Worm (Caenorhabditis elegans): ENCODE data around the gene rbd-1.

rbd-1 gene

DNA sequence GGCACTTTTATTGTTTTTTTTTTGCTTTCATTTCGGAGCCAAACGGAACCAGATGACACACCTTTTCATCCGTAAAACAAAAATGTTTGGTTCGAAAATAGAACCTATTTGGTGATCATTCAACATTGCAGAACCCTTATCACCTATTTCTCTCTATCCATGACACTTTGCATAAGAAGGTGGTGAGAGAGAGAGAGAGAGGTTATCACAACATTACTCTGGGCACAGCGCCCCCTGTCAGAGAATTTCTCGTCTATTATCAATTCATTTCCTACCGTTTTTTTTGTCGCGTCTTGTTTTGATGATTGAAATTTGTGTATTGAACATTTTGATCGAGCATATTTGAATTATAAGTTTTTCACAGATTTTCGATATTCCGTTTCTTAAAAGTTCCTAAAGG, 24.6 kb upstream of the rbd-1 start:
- TF ChIP-seq ztf-11 (tag; optimal IDR thresholded peaks at IDR 0.05): no peak
- no peak for TF ChIP-seq nhr-67 (tag; optimal IDR thresholded peaks at IDR 0.05)
- TF ChIP-seq nfya-1 (tag; optimal IDR thresholded peaks at IDR 0.05; ENCODE audit: insufficient read depth): no peak
- no peak for TF ChIP-seq egl-27 (tag; optimal IDR thresholded peaks at IDR 0.05)
- TF ChIP-seq elt-2 (tag; optimal IDR thresholded peaks at IDR 0.05): peak; percentile 80
- TF ChIP-seq aly-2 (tag; optimal IDR thresholded peaks at IDR 0.05): no peak

DNA sequence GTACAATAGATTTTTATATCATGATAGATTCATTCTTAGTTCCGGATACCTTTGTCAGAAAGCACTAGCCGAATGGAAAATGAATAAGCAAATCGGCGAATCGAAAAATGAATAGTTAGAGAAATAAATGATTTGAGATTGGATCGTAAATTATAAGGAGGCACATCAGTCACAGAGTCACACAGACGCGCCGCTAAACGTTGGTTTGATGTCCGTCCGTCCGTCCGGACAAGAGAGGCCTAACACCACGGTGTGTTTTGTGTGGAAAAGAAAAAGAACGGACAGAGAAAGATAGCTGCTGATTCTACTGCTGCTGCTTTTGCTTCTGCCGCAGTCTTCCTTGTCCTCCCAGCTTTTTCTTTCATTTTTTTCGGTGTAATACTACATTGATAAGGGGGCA, 23.8 kb upstream of the rbd-1 start:
- TF ChIP-seq aly-2 (tag; optimal IDR thresholded peaks at IDR 0.05) (no peak), lin-39 (tag; optimal IDR thresholded peaks at IDR 0.05) (no peak), ama-1 (optimal IDR thresholded peaks at IDR 0.05) (no peak), nhr-76 (tag; optimal IDR thresholded peaks at IDR 0.05) (no peak), nfya-1 (tag; optimal IDR thresholded peaks at IDR 0.05; ENCODE audit: insufficient read depth) (no peak), nhr-43 (tag; optimal IDR thresholded peaks at IDR 0.05; ENCODE audit: poor library complexity, severe bottlenecking) (no peak), nhr-11 (tag; optimal IDR thresholded peaks at IDR 0.05) (no peak), daf-12 (tag; optimal IDR thresholded peaks at IDR 0.05) (no peak), nhr-77 (tag; optimal IDR thresholded peaks at IDR 0.05) (no peak), fkh-10 (GFP tag; optimal IDR thresholded peaks at IDR 0.05) (no peak), mml-1 (tag; optimal IDR thresholded peaks at IDR 0.05) (no peak), hmg-11 (tag; optimal IDR thresholded peaks at IDR 0.05) (no peak), unc-62 (GFP tag; optimal IDR thresholded peaks at IDR 0.05) (no peak), elt-2 (tag; optimal IDR thresholded peaks at IDR 0.05) (no peak), nhr-28 (tag; optimal IDR thresholded peaks at IDR 0.05) (no peak), ceh-9 (tag; optimal IDR thresholded peaks at IDR 0.05) (no peak), elt-3 (tag; optimal IDR thresholded peaks at IDR 0.05) (no peak)

DNA sequence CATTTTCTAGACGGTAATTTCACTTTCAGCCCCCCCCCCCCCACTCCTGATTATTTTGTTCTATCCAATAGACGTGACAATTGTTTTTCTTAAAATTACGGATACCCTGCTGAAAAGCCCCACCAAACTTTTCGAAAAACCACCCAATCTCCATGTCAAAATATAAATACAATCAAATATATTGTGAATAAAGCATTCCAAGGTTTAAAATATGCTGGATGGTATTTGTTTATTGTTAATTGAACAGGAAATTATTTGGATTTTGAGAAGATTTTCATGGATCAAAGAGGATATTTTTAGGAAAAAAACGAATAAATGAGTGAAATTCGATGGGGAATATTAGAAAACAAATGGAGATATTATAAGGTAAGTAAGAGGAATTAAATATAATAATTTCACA, 21.0 kb upstream of the rbd-1 start, which contains the start of gene C27D8.4:
TSS of gene C27D8.4 (plus strand) at position 301 of the 400 bp plus-strand sequence.
- TF ChIP-seq elt-2 (tag; optimal IDR thresholded peaks at IDR 0.05) (no peak), nhr-11 (tag; optimal IDR thresholded peaks at IDR 0.05) (no peak), nhr-23 (tag; optimal IDR thresholded peaks at IDR 0.05) (no peak), nhr-67 (tag; optimal IDR thresholded peaks at IDR 0.05) (no peak), fkh-10 (GFP tag; optimal IDR thresholded peaks at IDR 0.05) (no peak), elt-1 (tag; optimal IDR thresholded peaks at IDR 0.05) (no peak), nhr-237 (tag; optimal IDR thresholded peaks at IDR 0.05) (no peak), nhr-77 (tag; optimal IDR thresholded peaks at IDR 0.05) (no peak), ceh-82 (tag; optimal IDR thresholded peaks at IDR 0.05) (no peak), unc-39 (tag; optimal IDR thresholded peaks at IDR 0.05) (no peak), snpc-4 (tag; optimal IDR thresholded peaks at IDR 0.05) (no peak), ceh-28 (tag; optimal IDR thresholded peaks at IDR 0.05) (no peak), eor-1 (tag; optimal IDR thresholded peaks at IDR 0.05) (no peak), skn-1 (tag; optimal IDR thresholded peaks at IDR 0.05) (no peak), jun-1 (tag; optimal IDR thresholded peaks at IDR 0.05) (no peak), R02D3.7 (tag; optimal IDR thresholded peaks at IDR 0.05) (no peak), tbx-2 (tag; optimal IDR thresholded peaks at IDR 0.05) (no peak), pqm-1 (tag; optimal IDR thresholded peaks at IDR 0.05) (no peak), ztf-11 (tag; optimal IDR thresholded peaks at IDR 0.05) (no peak), nhr-28 (tag; optimal IDR thresholded peaks at IDR 0.05) (no peak)

DNA sequence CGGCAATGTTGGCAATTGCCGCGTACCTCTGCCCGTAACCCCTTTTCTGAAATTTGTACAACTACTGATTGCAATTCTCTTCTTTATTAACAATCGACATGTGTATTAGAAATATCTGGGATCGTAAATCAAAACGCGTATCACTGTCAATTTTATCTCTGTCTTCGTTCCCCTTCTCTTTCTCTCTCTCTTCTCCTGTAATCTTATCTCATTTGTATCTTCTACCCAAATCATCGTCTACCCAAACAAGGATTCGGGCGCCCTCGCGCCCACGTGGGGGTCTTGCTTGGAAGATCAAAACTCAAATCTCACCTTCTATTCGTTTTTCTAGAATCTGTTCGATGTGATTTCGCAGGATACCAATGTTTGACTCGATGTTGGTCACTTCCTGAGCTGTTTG, 13.8 kb upstream of the rbd-1 start, which contains the start of gene C27D8.2:
TSS of gene C27D8.2 (plus strand) at position 222 of the 400 bp plus-strand sequence.
- no peak for TF ChIP-seq lin-15B (tag; optimal IDR thresholded peaks at IDR 0.05)
- no peak for TF ChIP-seq ceh-28 (tag; optimal IDR thresholded peaks at IDR 0.05)
- TF ChIP-seq nhr-43 (tag; optimal IDR thresholded peaks at IDR 0.05; ENCODE audit: poor library complexity, severe bottlenecking): peak; percentile 63
- TF ChIP-seq elt-3 (tag; optimal IDR thresholded peaks at IDR 0.05): peak in 1 of 3 experiments; percentile 34
- TF ChIP-seq nhr-25 (tag; optimal IDR thresholded peaks at IDR 0.05): peak; percentile 34
- TF ChIP-seq nhr-23 (tag; optimal IDR thresholded peaks at IDR 0.05): peak; percentile 48
- TF ChIP-seq nhr-11 (tag; optimal IDR thresholded peaks at IDR 0.05): no peak
- TF ChIP-seq mdl-1 (tag; optimal IDR thresholded peaks at IDR 0.05): peak; percentile 20

DNA sequence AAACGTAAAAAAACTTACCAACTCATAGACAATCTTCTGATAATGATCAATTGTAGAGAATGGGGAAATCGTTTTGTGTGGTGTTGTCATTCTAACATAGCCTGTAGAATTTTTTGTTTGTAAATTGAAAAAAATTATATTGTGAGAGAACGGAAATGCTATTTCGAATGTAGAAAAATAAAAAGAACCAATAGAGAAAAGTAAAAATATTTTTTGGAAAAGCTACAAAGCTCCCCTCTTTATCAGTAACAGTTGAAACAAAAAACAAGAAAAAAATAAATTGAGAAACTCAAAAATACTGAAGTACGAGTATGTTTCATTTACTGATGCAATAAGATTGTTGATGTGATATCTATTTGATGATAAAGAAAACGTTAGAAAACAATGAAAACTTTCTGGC, 13.1 kb upstream of the rbd-1 start, which contains the start of gene C27D8.3:
TSS of gene C27D8.3 (minus strand) at position 101 of the 400 bp plus-strand sequence.
- no peak for TF ChIP-seq nhr-76 (tag; optimal IDR thresholded peaks at IDR 0.05)
- no peak for TF ChIP-seq egl-5 (tag; optimal IDR thresholded peaks at IDR 0.05)
- TF ChIP-seq skn-1 (tag; optimal IDR thresholded peaks at IDR 0.05): no peak
- TF ChIP-seq pha-4 (tag; optimal IDR thresholded peaks at IDR 0.05): no peak
- TF ChIP-seq nhr-12 (tag; optimal IDR thresholded peaks at IDR 0.05): no peak
- TF ChIP-seq nhr-67 (tag; optimal IDR thresholded peaks at IDR 0.05): no peak
- TF ChIP-seq mml-1 (tag; optimal IDR thresholded peaks at IDR 0.05): no peak
- no peak for TF ChIP-seq egl-27 (tag; optimal IDR thresholded peaks at IDR 0.05)
- TF ChIP-seq ceh-9 (tag; optimal IDR thresholded peaks at IDR 0.05): no peak
- TF ChIP-seq ztf-4 (tag; optimal IDR thresholded peaks at IDR 0.05): no peak
- no peak for TF ChIP-seq nhr-237 (tag; optimal IDR thresholded peaks at IDR 0.05)
- no peak for TF ChIP-seq fkh-2 (tag; optimal IDR thresholded peaks at IDR 0.05)
- no peak for TF ChIP-seq eor-1 (tag; optimal IDR thresholded peaks at IDR 0.05)
- no peak for TF ChIP-seq ama-1 (optimal IDR thresholded peaks at IDR 0.05)
- TF ChIP-seq aly-2 (tag; optimal IDR thresholded peaks at IDR 0.05): no peak
- TF ChIP-seq jun-1 (tag; optimal IDR thresholded peaks at IDR 0.05): no peak
- TF ChIP-seq tbx-2 (tag; optimal IDR thresholded peaks at IDR 0.05): no peak
- TF ChIP-seq unc-62 (GFP tag; optimal IDR thresholded peaks at IDR 0.05): no peak
- no peak for TF ChIP-seq elt-2 (tag; optimal IDR thresholded peaks at IDR 0.05)
- TF ChIP-seq hmg-11 (tag; optimal IDR thresholded peaks at IDR 0.05): no peak
